Fruit fly (Drosophila melanogaster) whole organism, embryonic: ENCODE results near the gene Prx1.

Experiments used
- Antp ChIP-seq: fragments of 200-800 bp; sonication (Bioruptor generic); optimal IDR thresholded peaks from 3 replicates; lab custom pipeline; 2016; ENCODE audit warnings: missing biosample characterization, missing genetic modification characterization
- BEAF-32 ChIP-seq: fragments of 200-800 bp; sonication (Bioruptor generic); optimal IDR thresholded peaks from 3 replicates; lab custom pipeline; 2017; ENCODE audit warnings: missing biosample characterization, missing genetic modification characterization, mild to moderate bottlenecking, moderate library complexity, missing genetic modification reagents
- CG10209 ChIP-seq: fragments of 200-800 bp; sonication (Bioruptor generic); optimal IDR thresholded peaks from 3 replicates; lab custom pipeline; 2017; ENCODE audit warnings: missing biosample characterization, mild to moderate bottlenecking, missing genetic modification characterization, missing genetic modification reagents
- CG10543 ChIP-seq: fragments of 200-800 bp; sonication (Bioruptor generic); optimal IDR thresholded peaks from 3 replicates; lab custom pipeline; 2017; ENCODE audit warnings: missing biosample characterization, mild to moderate bottlenecking, missing genetic modification characterization, moderate library complexity
- CG12071 ChIP-seq: fragments of 200-800 bp; sonication (Bioruptor generic); optimal IDR thresholded peaks from 3 replicates; lab custom pipeline; 2018; ENCODE audit warnings: missing biosample characterization, mild to moderate bottlenecking, missing genetic modification characterization
- CG12155 ChIP-seq: fragments of 200-800 bp; sonication (Bioruptor generic); optimal IDR thresholded peaks from 3 replicates; lab custom pipeline; 2016; ENCODE audit warnings: missing biosample characterization, missing genetic modification characterization
- CG14014 ChIP-seq: fragments of 200-800 bp; sonication (Bioruptor generic); IDR thresholded peaks from 2 replicates; pipeline ENCODE4 v1.3.6; 2022; ENCODE audit warnings: missing biosample characterization, missing genetic modification characterization
- CG15011 ChIP-seq: fragments of 200-800 bp; sonication (Bioruptor generic); optimal IDR thresholded peaks from 3 replicates; lab custom pipeline; 2018; ENCODE audit warnings: missing biosample characterization, mild to moderate bottlenecking, missing genetic modification characterization
- CG15514 ChIP-seq: fragments of 200-800 bp; sonication (Bioruptor generic); optimal IDR thresholded peaks from 3 replicates; lab custom pipeline; 2017; ENCODE audit warnings: missing biosample characterization, missing genetic modification characterization, mild to moderate bottlenecking, moderate library complexity, missing genetic modification reagents
- CG1647 ChIP-seq: fragments of 200-800 bp; sonication (Bioruptor generic); optimal IDR thresholded peaks from 3 replicates; lab custom pipeline; 2016; ENCODE audit warnings: missing biosample characterization, missing genetic modification characterization
- CG17612 ChIP-seq: fragments of 200-800 bp; sonication (Bioruptor generic); IDR thresholded peaks from 2 replicates; pipeline ENCODE4 v1.3.6; 2022; ENCODE audit warnings: missing biosample characterization, missing genetic modification characterization
- CG30403 ChIP-seq: fragments of 200-800 bp; sonication (Bioruptor generic); optimal IDR thresholded peaks from 3 replicates; lab custom pipeline; 2016; ENCODE audit warnings: missing biosample characterization, missing genetic modification characterization
- CG3065 ChIP-seq: fragments of 200-800 bp; sonication (Bioruptor generic); optimal IDR thresholded peaks from 2 replicates; lab custom pipeline; 2016; ENCODE audit warnings: missing biosample characterization, missing genetic modification characterization
- CG33557 ChIP-seq: fragments of 200-800 bp; sonication (Bioruptor generic); optimal IDR thresholded peaks from 2 replicates; lab custom pipeline; 2019; ENCODE audit warnings: missing biosample characterization, mild to moderate bottlenecking, missing genetic modification characterization, moderate library complexity
- CG42726 ChIP-seq: fragments of 200-800 bp; sonication (Bioruptor generic); IDR thresholded peaks from 2 replicates; pipeline ENCODE4 v1.3.6; 2022; ENCODE audit warnings: missing biosample characterization, missing genetic modification characterization; ENCODE audit not compliant: partially characterized antibody
- CG43689 ChIP-seq: fragments of 200-800 bp; sonication (Bioruptor generic); IDR thresholded peaks from 2 replicates; pipeline ENCODE4 v1.3.6; 2022; ENCODE audit warnings: missing biosample characterization, missing genetic modification characterization
- CG4820 ChIP-seq: fragments of 200-800 bp; sonication (Bioruptor generic); optimal IDR thresholded peaks from 3 replicates; lab custom pipeline; 2016; ENCODE audit warnings: missing biosample characterization, missing genetic modification characterization
- CG6654 ChIP-seq: fragments of 200-800 bp; sonication (Bioruptor generic); optimal IDR thresholded peaks from 2 replicates; lab custom pipeline; 2017; ENCODE audit warnings: missing biosample characterization, mild to moderate bottlenecking, missing genetic modification characterization
- CG7357 ChIP-seq: fragments of 200-800 bp; sonication (Bioruptor generic); IDR thresholded peaks from 3 replicates; pipeline ENCODE4 v1.3.6; 2022; ENCODE audit warnings: missing biosample characterization, missing genetic modification characterization
- CG9215 ChIP-seq: fragments of 200-800 bp; sonication (Bioruptor generic); IDR thresholded peaks from 2 replicates; pipeline ENCODE4 v1.3.6; 2022; ENCODE audit warnings: missing biosample characterization, missing genetic modification characterization
- CHES-1-like ChIP-seq: fragments of 200-800 bp; sonication (Bioruptor generic); optimal IDR thresholded peaks from 2 replicates; lab custom pipeline; 2016; ENCODE audit warnings: missing biosample characterization, missing genetic modification characterization
- Dip3 ChIP-seq: fragments of 200-800 bp; sonication (Bioruptor generic); optimal IDR thresholded peaks from 3 replicates; lab custom pipeline; 2016; ENCODE audit warnings: missing biosample characterization, missing genetic modification characterization
- Drgx ChIP-seq: fragments of 200-800 bp; sonication (Bioruptor generic); IDR thresholded peaks from 2 replicates; pipeline ENCODE4 v1.3.6; 2022; ENCODE audit warnings: missing biosample characterization, missing genetic modification characterization
- E2f2 ChIP-seq: fragments of 200-800 bp; sonication (Bioruptor generic); IDR thresholded peaks from 2 replicates; pipeline ENCODE4 v1.3.6; 2022; ENCODE audit warnings: missing biosample characterization, missing genetic modification characterization
- Hey ChIP-seq: fragments of 200-800 bp; sonication (Bioruptor generic); optimal IDR thresholded peaks from 3 replicates; lab custom pipeline; 2018; ENCODE audit warnings: missing biosample characterization, mild to moderate bottlenecking, missing genetic modification characterization
- Mrtf ChIP-seq: fragments of 200-800 bp; sonication (Bioruptor generic); IDR thresholded peaks from 3 replicates; pipeline ENCODE4 v1.3.6; 2022; ENCODE audit warnings: missing biosample characterization, missing genetic modification characterization
- Neu2 ChIP-seq: fragments of 200-800 bp; sonication (Bioruptor generic); optimal IDR thresholded peaks from 3 replicates; lab custom pipeline; 2016; ENCODE audit warnings: missing biosample characterization, missing genetic modification characterization, borderline replicate concordance
- Oli ChIP-seq: fragments of 200-800 bp; sonication (Bioruptor generic); optimal IDR thresholded peaks from 2 replicates; lab custom pipeline; 2018; ENCODE audit warnings: missing biosample characterization, mild to moderate bottlenecking, missing genetic modification characterization, moderate library complexity
- Xbp1 ChIP-seq: fragments of 200-800 bp; sonication (Bioruptor generic); optimal IDR thresholded peaks from 3 replicates; lab custom pipeline; 2016; ENCODE audit warnings: missing biosample characterization, mild to moderate bottlenecking, missing genetic modification characterization
- ab ChIP-seq: fragments of 200-800 bp; sonication (Bioruptor generic); optimal IDR thresholded peaks from 2 replicates; lab custom pipeline; 2016; ENCODE audit warnings: missing biosample characterization, missing genetic modification characterization
- abd-A ChIP-seq: fragments of 200-800 bp; sonication (Bioruptor generic); optimal IDR thresholded peaks from 3 replicates; lab custom pipeline; 2019; ENCODE audit warnings: missing biosample characterization, mild to moderate bottlenecking, missing genetic modification characterization, moderate library complexity
- al ChIP-seq: fragments of 200-800 bp; sonication (Bioruptor generic); IDR thresholded peaks from 2 replicates; pipeline ENCODE4 v1.3.6; 2022; ENCODE audit warnings: missing biosample characterization, missing genetic modification characterization
- bbx ChIP-seq: fragments of 200-800 bp; sonication (Bioruptor generic); IDR thresholded peaks from 2 replicates; pipeline ENCODE4 v1.3.6; 2022; ENCODE audit warnings: missing biosample characterization, missing genetic modification characterization; ENCODE audit not compliant: partially characterized antibody
- chn ChIP-seq: fragments of 200-800 bp; sonication (Bioruptor generic); optimal IDR thresholded peaks from 2 replicates; lab custom pipeline; 2016; ENCODE audit warnings: missing biosample characterization, missing genetic modification characterization
- ci ChIP-seq: fragments of 200-800 bp; sonication (Bioruptor generic); IDR thresholded peaks from 3 replicates; pipeline ENCODE4 v1.3.6; 2022; ENCODE audit warnings: missing biosample characterization, missing genetic modification characterization
- crol ChIP-seq: fragments of 200-800 bp; sonication (Bioruptor generic); IDR thresholded peaks from 2 replicates; pipeline ENCODE4 v1.3.6; 2022; ENCODE audit warnings: missing biosample characterization, missing genetic modification characterization
- da ChIP-seq: fragments of 200-800 bp; sonication (Bioruptor generic); optimal IDR thresholded peaks from 2 replicates; lab custom pipeline; 2016; ENCODE audit warnings: missing biosample characterization, missing genetic modification characterization
- fd64A ChIP-seq: fragments of 200-800 bp; sonication (Bioruptor generic); optimal IDR thresholded peaks from 3 replicates; lab custom pipeline; 2018; ENCODE audit warnings: missing biosample characterization, mild to moderate bottlenecking, missing genetic modification characterization
- grau ChIP-seq: fragments of 200-800 bp; optimal IDR thresholded peaks from 3 replicates; lab custom pipeline; 2019; ENCODE audit warnings: missing biosample characterization, mild to moderate bottlenecking, missing genetic modification characterization, moderate library complexity
- ken ChIP-seq: fragments of 200-800 bp; sonication (Bioruptor generic); IDR thresholded peaks from 3 replicates; pipeline ENCODE4 v1.3.6; 2022; ENCODE audit warnings: missing biosample characterization, missing genetic modification characterization
- lilli ChIP-seq: fragments of 200-800 bp; sonication (Bioruptor generic); optimal IDR thresholded peaks from 3 replicates; lab custom pipeline; 2016; ENCODE audit warnings: missing biosample characterization, missing genetic modification characterization
- mam ChIP-seq: fragments of 200-800 bp; sonication (Bioruptor generic); optimal IDR thresholded peaks from 3 replicates; lab custom pipeline; 2016; ENCODE audit warnings: missing biosample characterization, missing genetic modification characterization
- otp ChIP-seq: fragments of 200-800 bp; sonication (Bioruptor generic); IDR thresholded peaks from 3 replicates; pipeline ENCODE4, ENCODE4 v1.3.6; 2022; ENCODE audit warnings: missing biosample characterization, missing genetic modification characterization
- pfk ChIP-seq: fragments of 200-800 bp; sonication (Bioruptor generic); optimal IDR thresholded peaks from 2 replicates; lab custom pipeline; 2018; ENCODE audit warnings: missing biosample characterization, mild to moderate bottlenecking, missing genetic modification characterization, moderate library complexity
- pita ChIP-seq: fragments of 200-800 bp; sonication (Bioruptor generic); optimal IDR thresholded peaks from 2 replicates; lab custom pipeline; 2017; ENCODE audit warnings: missing biosample characterization, mild to moderate bottlenecking, missing genetic modification characterization
- schlank ChIP-seq: fragments of 200-800 bp; sonication (Bioruptor generic); optimal IDR thresholded peaks from 2 replicates; lab custom pipeline; 2018; ENCODE audit warnings: missing biosample characterization, mild to moderate bottlenecking, missing genetic modification characterization
- stc ChIP-seq: fragments of 200-800 bp; sonication (Bioruptor generic); IDR thresholded peaks from 2 replicates; pipeline ENCODE4 v1.3.6; 2022; ENCODE audit warnings: missing biosample characterization, missing genetic modification characterization
- tgo ChIP-seq: fragments of 200-800 bp; sonication (Bioruptor generic); IDR thresholded peaks from 3 replicates; pipeline ENCODE4 v1.3.6; 2022; ENCODE audit warnings: missing biosample characterization, missing genetic modification characterization
- trh ChIP-seq: fragments of 200-800 bp; sonication (Bioruptor generic); optimal IDR thresholded peaks from 2 replicates; lab custom pipeline; 2016; ENCODE audit warnings: missing biosample characterization, missing genetic modification characterization
- unpg ChIP-seq: fragments of 200-800 bp; sonication (Bioruptor generic); optimal IDR thresholded peaks from 3 replicates; lab custom pipeline; 2018; ENCODE audit warnings: missing biosample characterization, mild to moderate bottlenecking, missing genetic modification characterization, moderate library complexity
- zfh2 ChIP-seq: fragments of 200-800 bp; sonication (Bioruptor generic); optimal IDR thresholded peaks from 2 replicates; lab custom pipeline; 2016; ENCODE audit warnings: missing biosample characterization, missing genetic modification characterization

Gene Prx1

DNA sequence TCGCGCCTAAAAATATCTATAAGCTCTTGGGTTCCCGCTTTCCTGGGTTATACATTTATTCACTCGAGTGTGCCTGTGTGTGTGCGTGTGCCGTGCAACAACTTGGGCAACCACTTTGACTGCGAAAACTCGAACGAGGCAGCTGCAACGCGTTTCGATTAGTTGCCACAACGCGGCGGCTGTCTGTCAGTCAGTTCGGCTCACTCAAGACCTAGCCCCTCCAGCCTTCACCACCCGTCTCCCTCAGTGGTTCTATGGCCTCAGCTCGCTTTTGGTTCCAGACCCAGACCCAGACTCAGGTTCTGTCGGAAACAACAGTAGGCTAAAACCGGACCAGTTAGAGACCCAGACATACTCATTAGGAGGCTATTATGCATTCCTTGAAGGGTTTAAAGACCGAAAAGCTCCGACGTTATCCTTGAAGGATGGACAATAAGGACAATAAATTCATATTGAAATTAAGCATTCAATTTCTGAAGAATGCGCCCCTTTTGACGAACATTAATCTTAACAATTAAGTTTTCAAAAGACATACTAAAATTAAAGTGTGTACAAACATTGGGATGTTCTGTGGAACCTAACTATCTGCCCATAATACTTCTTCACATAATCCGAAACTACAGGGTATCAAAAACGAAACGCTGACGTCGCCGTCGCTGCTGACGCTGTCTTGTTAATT lies 22.7 kb downstream of the Prx1 start (continued):
- TF ChIP-seq Drgx: peak; percentile 71
- no peak for TF ChIP-seq ab (GFP tag; lab: Kevin White, UChicago)
- TF ChIP-seq pfk: no peak
- no peak for TF ChIP-seq Hey (tag; lab: Kevin White, UChicago)
- no peak for TF ChIP-seq CG43689 (GFP tag; lab: Robert Waterston, UW)
- peak; percentile 11 for TF ChIP-seq CG33557 (GFP tag; lab: Kevin White, UChicago)
- TF ChIP-seq stc: no peak
- TF ChIP-seq CG15514 (GFP tag; lab: Kevin White, UChicago): no peak
- TF ChIP-seq CG14014 (GFP tag; lab: Robert Waterston, UW): no peak
- no peak for TF ChIP-seq trh (GFP tag; lab: Kevin White, UChicago)
- TF ChIP-seq CG6654 (GFP tag; lab: Kevin White, UChicago): peak; percentile 23
- peak; percentile 41 for TF ChIP-seq zfh2 (GFP tag; lab: Kevin White, UChicago)
- no peak for TF ChIP-seq Neu2 (GFP tag; lab: Kevin White, UChicago)
- TF ChIP-seq mam (GFP tag; lab: Kevin White, UChicago): peak; percentile 55
- TF ChIP-seq tgo (GFP tag; lab: Robert Waterston, UW): peak; percentile 41; the same call in 2 of the 3 replicates
- peak; percentile 63 for TF ChIP-seq crol (GFP tag; lab: Robert Waterston, UW)
- no peak for TF ChIP-seq da
- no peak for TF ChIP-seq Mrtf (GFP tag; lab: Robert Waterston, UW)
- peak; percentile 47 for TF ChIP-seq CG4820 (GFP tag; lab: Kevin White, UChicago)
- TF ChIP-seq chn: peak; percentile 36
- peak; percentile 27 for TF ChIP-seq CHES-1-like (GFP tag; lab: Kevin White, UChicago)
- peak; percentile 66 for TF ChIP-seq grau (tag; lab: Kevin White, UChicago)
- no peak for TF ChIP-seq schlank (tag; lab: Kevin White, UChicago)
- TF ChIP-seq CG12071 (GFP tag; lab: Kevin White, UChicago): no peak
- peak; percentile 31 for TF ChIP-seq Dip3
- TF ChIP-seq lilli: peak; percentile 45
- peak; percentile 48 for TF ChIP-seq Xbp1
- TF ChIP-seq ci (GFP tag; lab: Robert Waterston, UW): no peak
- TF ChIP-seq pita (GFP tag; lab: Kevin White, UChicago): no peak
- peak; percentile 38 for TF ChIP-seq CG15011 (GFP tag; lab: Kevin White, UChicago)
- no peak for TF ChIP-seq ken (GFP tag; lab: Robert Waterston, UW)
- TF ChIP-seq BEAF-32 (GFP tag; lab: Kevin White, UChicago): no peak
- TF ChIP-seq abd-A: no peak
- peak; percentile 52; the same call in 1 of the 2 replicates for TF ChIP-seq al
- peak; percentile 40 for TF ChIP-seq Antp
- TF ChIP-seq CG17612 (GFP tag; lab: Robert Waterston, UW): no peak
- TF ChIP-seq CG1647 (GFP tag; lab: Kevin White, UChicago): no peak
- peak; percentile 46 for TF ChIP-seq CG9215 (GFP tag; lab: Robert Waterston, UW)
- no peak for TF ChIP-seq E2f2 (GFP tag; lab: Robert Waterston, UW)
- TF ChIP-seq unpg: peak; percentile 47
- peak; percentile 58 for TF ChIP-seq CG10209 (GFP tag; lab: Kevin White, UChicago)
- TF ChIP-seq otp (GFP tag; lab: Robert Waterston, UW): no peak
- no peak for TF ChIP-seq bbx (GFP tag; lab: Robert Waterston, UW)
- peak; percentile 68 for TF ChIP-seq CG30403 (GFP tag; lab: Kevin White, UChicago)
- TF ChIP-seq CG3065: no peak
- TF ChIP-seq CG12155 (GFP tag; lab: Kevin White, UChicago): peak; percentile 60
- TF ChIP-seq Oli (tag; lab: Kevin White, UChicago): peak; percentile 64
- TF ChIP-seq fd64A: no peak
- peak; percentile 33; the same call in 2 of the 3 replicates for TF ChIP-seq CG7357 (GFP tag; lab: Robert Waterston, UW)
- no peak for TF ChIP-seq CG10543 (GFP tag; lab: Kevin White, UChicago)
- TF ChIP-seq CG42726 (GFP tag; lab: Robert Waterston, UW): no peak
